Worm (Caenorhabditis elegans) whole organism, L4 larva: Measurements from ENCODE around the gene C49C3.20.

Experiments used
- F10B5.3 ChIP-seq: sonication (generic microtip); optimal IDR thresholded peaks from 2 replicates; lab custom pipeline; 2016; ENCODE audit warnings: mild to moderate bottlenecking, missing genetic modification characterization, missing compliant biosample characterization
- F37D6.2 ChIP-seq: sonication (generic microtip); optimal IDR thresholded peaks from 2 replicates; lab custom pipeline; 2016; ENCODE audit warnings: mild to moderate bottlenecking, missing genetic modification characterization, missing compliant biosample characterization
- Y105C5A.15 ChIP-seq: fragments of 200-800 bp; sonication (Bioruptor generic); IDR thresholded peaks from 2 replicates; pipeline ENCODE4 v1.3.6; 2022; ENCODE audit warnings: missing genetic modification characterization, missing compliant biosample characterization
- Y75B8A.6 ChIP-seq: fragments of 200-800 bp; sonication (Bioruptor generic); IDR thresholded peaks from 2 replicates; pipeline ENCODE4 v1.3.6; 2022; ENCODE audit warnings: missing genetic modification reagents, missing genetic modification characterization, missing compliant biosample characterization
- ZK337.2 ChIP-seq: fragments of 200-800 bp; sonication (Bioruptor generic); IDR thresholded peaks from 2 replicates; pipeline ENCODE4 v1.3.6; 2022; ENCODE audit warnings: missing genetic modification reagents, missing genetic modification characterization, missing compliant biosample characterization
- aha-1 ChIP-seq: fragments of 150-350 bp; peaks from one replicate; lab custom pipeline; 2014; ENCODE audit warnings: missing biosample characterization, missing genetic modification characterization
- ceh-20 ChIP-seq: fragments of 200-800 bp; sonication (Bioruptor generic); IDR thresholded peaks from 2 replicates; pipeline ENCODE4 v1.3.6; 2022; ENCODE audit warnings: missing genetic modification reagents, missing genetic modification characterization, missing compliant biosample characterization
- ceh-82 ChIP-seq: sonication (generic microtip); optimal IDR thresholded peaks from 2 replicates; lab custom pipeline; 2017; ENCODE audit warnings: missing biosample characterization, missing genetic modification characterization
- ces-1 ChIP-seq: fragments of 150-350 bp; sonication (generic microtip); optimal IDR thresholded peaks from 4 replicates; lab custom pipeline; 2014; ENCODE audit warnings: missing biosample characterization, missing genetic modification reagents, missing genetic modification characterization
- cey-2 ChIP-seq: sonication (generic microtip); optimal IDR thresholded peaks from 3 replicates; lab custom pipeline; 2017; ENCODE audit warnings: missing genetic modification characterization, mild to moderate bottlenecking, missing compliant biosample characterization, antibody characterized with exemption, borderline replicate concordance; ENCODE audit not compliant: insufficient read depth
- ctbp-1 ChIP-seq: fragments of 200-800 bp; sonication (Bioruptor generic); IDR thresholded peaks from 2 replicates; pipeline ENCODE4 v1.3.6; 2022; ENCODE audit warnings: missing genetic modification reagents, missing genetic modification characterization, missing compliant biosample characterization
- daf-12 ChIP-seq: fragments of 150-350 bp; optimal IDR thresholded peaks from 2 replicates; lab custom pipeline; 2014; ENCODE audit warnings: missing biosample characterization, missing genetic modification reagents, missing genetic modification characterization
- daf-16 ChIP-seq, 3 experiments: sonication (generic microtip); optimal IDR thresholded peaks; 2 replicates each; lab custom pipeline; 2016 to 2017; ENCODE audit warnings: missing genetic modification characterization in 3 of 3, missing genetic modification reagents in 3 of 3, mild to moderate bottlenecking in 2 of 3, missing compliant biosample characterization in 2 of 3, missing biosample characterization in 1 of 3, moderate library complexity in 1 of 3
- daf-19 ChIP-seq: fragments of 200-800 bp; sonication (Bioruptor generic); conservative IDR thresholded peaks from 2 replicates; pipeline ENCODE4 v1.3.6; 2022; ENCODE audit warnings: missing genetic modification characterization, missing compliant biosample characterization
- dmd-6 ChIP-seq: fragments of 200-800 bp; sonication (Bioruptor generic); IDR thresholded peaks from 2 replicates; pipeline ENCODE4 v1.3.6; 2022; ENCODE audit warnings: missing genetic modification reagents, missing genetic modification characterization, missing compliant biosample characterization
- dmd-8 ChIP-seq: fragments of 200-800 bp; sonication (Bioruptor generic); IDR thresholded peaks from 2 replicates; pipeline ENCODE4 v1.3.6; 2022; ENCODE audit warnings: missing genetic modification characterization, missing compliant biosample characterization
- duxl-1 ChIP-seq: sonication (generic microtip); optimal IDR thresholded peaks from 2 replicates; lab custom pipeline; 2016; ENCODE audit warnings: mild to moderate bottlenecking, missing genetic modification characterization, moderate library complexity, missing compliant biosample characterization; ENCODE audit not compliant: poor library complexity
- dve-1 ChIP-seq: sonication (generic microtip); optimal IDR thresholded peaks from 2 replicates; lab custom pipeline; 2017; ENCODE audit warnings: antibody characterized with exemption, mild to moderate bottlenecking, missing genetic modification characterization, missing compliant biosample characterization; ENCODE audit not compliant: insufficient read depth
- fos-1 ChIP-seq: fragments of 150-350 bp; optimal IDR thresholded peaks from 2 replicates; lab custom pipeline; 2014; ENCODE audit warnings: missing biosample characterization, missing genetic modification characterization
- hif-1 ChIP-seq, 2 experiments: sonication (generic microtip); optimal IDR thresholded peaks; 2 replicates each; lab custom pipeline; 2016 to 2017; ENCODE audit warnings: missing compliant biosample characterization in 2 of 2, missing genetic modification characterization in 2 of 2, missing genetic modification reagents in 2 of 2, missing genotype in 2 of 2, mild to moderate bottlenecking in 1 of 2
- hmg-1.1 ChIP-seq: fragments of 200-800 bp; sonication (Bioruptor generic); IDR thresholded peaks from 2 replicates; pipeline ENCODE4 v1.3.6; 2022; ENCODE audit warnings: missing genetic modification reagents, missing genetic modification characterization, missing compliant biosample characterization
- jun-1 ChIP-seq: fragments of 150-350 bp; optimal IDR thresholded peaks from 2 replicates; lab custom pipeline; 2014; ENCODE audit warnings: missing biosample characterization, missing genetic modification reagents, missing genetic modification characterization
- lin-38 ChIP-seq: fragments of 200-800 bp; sonication (Bioruptor generic); IDR thresholded peaks from 2 replicates; pipeline ENCODE4 v1.3.6; 2022; ENCODE audit warnings: missing genetic modification reagents, missing genetic modification characterization, missing compliant biosample characterization
- lin-39 ChIP-seq: fragments of 150-350 bp; optimal IDR thresholded peaks from 2 replicates; lab custom pipeline; 2014; ENCODE audit warnings: missing biosample characterization, missing genetic modification reagents, missing genetic modification characterization
- lsy-2 ChIP-seq, 2 experiments: fragments of 150-350 bp in 1 of 2; sonication (generic microtip) in 1 of 2; optimal IDR thresholded peaks; 2 replicates each; lab custom pipeline; 2014 to 2017; ENCODE audit warnings: missing biosample characterization in 2 of 2, missing genetic modification characterization in 2 of 2
- mep-1 ChIP-seq: fragments of 150-350 bp; sonication (generic microtip); optimal IDR thresholded peaks from 3 replicates; lab custom pipeline; 2014; ENCODE audit warnings: missing biosample characterization, missing genetic modification characterization
- mes-2 ChIP-seq: sonication (generic microtip); optimal IDR thresholded peaks from 2 replicates; lab custom pipeline; 2016; ENCODE audit warnings: missing genotype, mild to moderate bottlenecking, missing genetic modification characterization, missing compliant biosample characterization; ENCODE audit not compliant: poor library complexity, severe bottlenecking
- nhr-111 ChIP-seq: fragments of 200-800 bp; sonication (Bioruptor generic); optimal IDR thresholded peaks from 2 replicates; lab custom pipeline; 2018; ENCODE audit warnings: mild to moderate bottlenecking, missing genetic modification characterization, missing compliant biosample characterization
- pha-4 ChIP-seq, 2 experiments: fragments of 150-350 bp in 1 of 2; fragments of 200-800 bp in 1 of 2; sonication (Bioruptor generic) in 1 of 2; IDR thresholded peaks in 1 of 2; optimal IDR thresholded peaks in 1 of 2; 2 replicates each; pipeline versions ENCODE4 v1.3.6 to Lab custom; 2014 to 2022; ENCODE audit warnings: missing genetic modification characterization in 2 of 2, missing genetic modification reagents in 2 of 2, missing biosample characterization in 1 of 2, missing compliant biosample characterization in 1 of 2
- snpc-1.2 ChIP-seq: fragments of 200-800 bp; sonication (Bioruptor generic); IDR thresholded peaks from 2 replicates; pipeline ENCODE4 v1.3.6; 2022; ENCODE audit warnings: missing genetic modification reagents, missing genetic modification characterization, missing compliant biosample characterization
- spr-1 ChIP-seq: sonication (generic microtip); optimal IDR thresholded peaks from 2 replicates; lab custom pipeline; 2016; ENCODE audit warnings: mild to moderate bottlenecking, missing genetic modification characterization, missing compliant biosample characterization
- spr-3 ChIP-seq: fragments of 200-800 bp; sonication (Bioruptor generic); optimal IDR thresholded peaks from 2 replicates; lab custom pipeline; 2018; ENCODE audit warnings: mild to moderate bottlenecking, missing genetic modification characterization, missing compliant biosample characterization
- tag-97 ChIP-seq: fragments of 200-800 bp; sonication (Bioruptor generic); IDR thresholded peaks from 2 replicates; pipeline ENCODE4 v1.3.6; 2022; ENCODE audit warnings: missing genetic modification characterization, missing compliant biosample characterization
- unc-130 ChIP-seq: sonication (generic microtip); optimal IDR thresholded peaks from 2 replicates; lab custom pipeline; 2016; ENCODE audit warnings: missing genetic modification reagents, missing genetic modification characterization, missing compliant biosample characterization
- unc-39 ChIP-seq: sonication (generic microtip); optimal IDR thresholded peaks from 2 replicates; lab custom pipeline; 2017; ENCODE audit warnings: missing biosample characterization, missing genetic modification characterization
- unc-62 ChIP-seq, 3 experiments: fragments of 150-350 bp in 1 of 3; sonication (generic microtip); optimal IDR thresholded peaks in 2 of 3; peaks in 1 of 3; 1 replicate in 1 of 3; 2 replicates in 2 of 3; lab custom pipeline; 2014 to 2017; ENCODE audit warnings: missing biosample characterization in 3 of 3, missing genetic modification characterization in 3 of 3, missing genetic modification reagents in 3 of 3, missing genotype in 1 of 3
- zfp-2 ChIP-seq: sonication (generic microtip); optimal IDR thresholded peaks from 2 replicates; lab custom pipeline; 2016; ENCODE audit warnings: mild to moderate bottlenecking, missing genetic modification characterization, missing compliant biosample characterization
- zip-11 ChIP-seq: fragments of 200-800 bp; sonication (Bioruptor generic); IDR thresholded peaks from 2 replicates; pipeline ENCODE4 v1.3.6; 2022; ENCODE audit warnings: missing genetic modification characterization, missing compliant biosample characterization
- ztf-7 ChIP-seq: fragments of 150-350 bp; optimal IDR thresholded peaks from 2 replicates; lab custom pipeline; 2014; ENCODE audit warnings: missing biosample characterization, missing genetic modification characterization

Gene C49C3.20

ce11 chrIV:17292350-17292749 is 23.9 kb downstream of the C49C3.20 start:
- no peak for TF ChIP-seq nhr-111 (GFP tag; lab: Kevin White, UChicago)
- peak; percentile 82 for TF ChIP-seq aha-1 (tag; lab: Kevin White, UChicago)
- TF ChIP-seq dve-1 (tag; lab: Kevin White, UChicago) = peak; percentile 42
- no peak for TF ChIP-seq daf-16 (GFP tag; optimal IDR thresholded peaks at IDR 0.05; lab: Kevin White, UChicago)
- TF ChIP-seq daf-16 (tag; optimal IDR thresholded peaks at IDR 0.05; lab: Kevin White, UChicago) = peak; percentile 48
- peak; percentile 15; the same call in 1 of the 2 replicates for TF ChIP-seq dmd-6 (GFP tag; lab: Robert Waterston, UW)
- peak; percentile 26 for TF ChIP-seq mep-1
- TF ChIP-seq tag-97 (GFP tag; lab: Robert Waterston, UW) = no peak
- TF ChIP-seq F10B5.3 (tag; lab: Kevin White, UChicago) = no peak
- TF ChIP-seq, all 104 proteins: peak for 5

- TF ChIP-seq zip-11 (GFP tag; lab: Robert Waterston, UW) (no peak), unc-62 (GFP tag; optimal IDR thresholded peaks at IDR 0.05 in 1 of 2; lab: Kevin White, UChicago) (peak in 1 of 2 experiments; percentile 16), unc-62 (tag; optimal IDR thresholded peaks at IDR 0.05; lab: Kevin White, UChicago) (no peak), ctbp-1 (GFP tag; lab: Robert Waterston, UW) (no peak)
Observed at ce11 chrIV:17291629-17292199, 24.6 kb downstream of the C49C3.20 start, which contains the start of the genes T28F3.11 and slc-17.4. TSS of gene T28F3.11 (minus strand) at chrIV:17291679. TSS of gene slc-17.4 (minus strand) at chrIV:17291733.

- TF ChIP-seq lin-38 (GFP tag; lab: Robert Waterston, UW) (0 out of 2 replicates have a peak, but pooled peaks have one; percentile 10), dve-1 (tag; lab: Kevin White, UChicago) (peak; percentile 0), fos-1 (tag; lab: Kevin White, UChicago) (no peak), ceh-82 (tag; lab: Kevin White, UChicago) (no peak), ztf-7 (tag; lab: Kevin White, UChicago) (peak; percentile 48), hmg-1.1 (GFP tag; lab: Robert Waterston, UW) (no peak), cey-2 (tag; lab: Kevin White, UChicago) (no peak), Y105C5A.15 (GFP tag; lab: Robert Waterston, UW) (no peak)
Observed at ce11 chrIV:17287908-17288675, 28.2 kb downstream of the C49C3.20 start, which contains the start of gene zipt-7.1. TSS of gene zipt-7.1 (minus strand) at chrIV:17288139.

- TF ChIP-seq ctbp-1 (GFP tag; lab: Robert Waterston, UW) (peak; percentile 63; the same call in 1 of the 2 replicates), ces-1 (no peak), spr-3 (GFP tag; lab: Kevin White, UChicago) (no peak), dmd-6 (GFP tag; lab: Robert Waterston, UW) (0 out of 2 replicates have a peak, but pooled peaks have one; percentile 25), lin-39 (tag; lab: Kevin White, UChicago) (no peak), duxl-1 (no peak), ZK337.2 (GFP tag; lab: Robert Waterston, UW) (no peak), unc-130 (GFP tag; lab: Kevin White, UChicago) (no peak), pha-4 (GFP tag; IDR thresholded peaks at IDR 0.05; lab: Robert Waterston, UW) (no peak), pha-4 (tag; optimal IDR thresholded peaks at IDR 0.05; lab: Kevin White, UChicago) (no peak), F10B5.3 (tag; lab: Kevin White, UChicago) (no peak), ceh-20 (GFP tag; lab: Robert Waterston, UW) (peak; percentile 39; the same call in 1 of the 2 replicates), F37D6.2 (no peak), zfp-2 (tag; lab: Kevin White, UChicago) (no peak), lsy-2 (tag; optimal IDR thresholded peaks at IDR 0.05; lab: Kevin White, UChicago) (peak in 1 of 2 experiments; percentile 52), daf-12 (tag; lab: Kevin White, UChicago) (no peak), spr-1 (tag; lab: Kevin White, UChicago) (no peak), snpc-1.2 (GFP tag; lab: Robert Waterston, UW) (0 out of 2 replicates have a peak, but pooled peaks have one; percentile 34), dmd-8 (GFP tag; lab: Robert Waterston, UW) (no peak), daf-19 (GFP tag; lab: Robert Waterston, UW) (no peak), mes-2 (tag; lab: Kevin White, UChicago) (peak; percentile 42), hif-1 (tag; optimal IDR thresholded peaks at IDR 0.05; lab: Kevin White, UChicago) (peak in 1 of 2 experiments; percentile 26), jun-1 (tag; lab: Kevin White, UChicago) (no peak), Y75B8A.6 (GFP tag; lab: Robert Waterston, UW) (0 out of 2 replicates have a peak, but pooled peaks have one; percentile 20), unc-39 (no peak)
Observed at ce11 chrIV:17285263-17285662, 31.0 kb downstream of the C49C3.20 start.
